Worm (Caenorhabditis elegans): ENCODE measurements around the gene mps-4.

The mps-4 gene

ce11 chrIII:8268296-8268695 is 3.3 kb downstream of the mps-4 start, which contains the start of the genes F09G8.7 and crn-7 (continued):
- peak in 1 of 2 experiments; percentile 55 for TF ChIP-seq lsy-2 (tag; optimal IDR thresholded peaks at IDR 0.05)

DNA sequence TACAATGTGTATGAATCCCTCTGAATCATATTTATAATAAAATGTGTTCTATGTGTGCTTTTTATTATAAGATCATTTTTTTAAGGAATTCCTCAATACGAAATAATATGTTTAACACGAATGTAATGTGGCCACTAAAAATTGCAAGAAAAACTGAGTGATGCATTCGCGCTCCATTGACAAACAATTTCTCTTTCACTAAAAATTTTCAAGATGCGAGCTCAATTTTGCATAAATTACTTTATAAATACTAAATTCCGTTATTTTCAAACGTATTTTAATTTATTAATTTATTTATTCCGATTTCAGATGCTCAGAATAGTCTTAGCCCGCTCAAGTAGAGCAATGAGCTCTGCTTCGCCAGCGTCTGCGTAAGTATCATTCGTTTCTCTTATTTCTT is 5.8 kb downstream of the mps-4 start, which contains the start of gene mrps-9:
Gene mrps-9 (plus strand): TSS at position 310 of the 400 bp plus-strand sequence.
- no peak for TF ChIP-seq fkh-10 (GFP tag; optimal IDR thresholded peaks at IDR 0.05)
- TF ChIP-seq egl-13 (tag; optimal IDR thresholded peaks at IDR 0.05): no peak
- TF ChIP-seq ceh-82 (tag; optimal IDR thresholded peaks at IDR 0.05): no peak
- no peak for TF ChIP-seq ztf-4 (tag; optimal IDR thresholded peaks at IDR 0.05)
- no peak for TF ChIP-seq nhr-90 (tag; optimal IDR thresholded peaks at IDR 0.05; ENCODE audit: poor library complexity)
- no peak for TF ChIP-seq nhr-84 (tag; optimal IDR thresholded peaks at IDR 0.05)
- TF ChIP-seq Y116A8C.19 (tag; optimal IDR thresholded peaks at IDR 0.05; ENCODE audit: borderline replicate concordance): no peak
- no peak for TF ChIP-seq tlp-1 (tag; optimal IDR thresholded peaks at IDR 0.05)
- peak; percentile 15 for TF ChIP-seq swsn-7 (tag; optimal IDR thresholded peaks at IDR 0.05)
- TF ChIP-seq dsc-1 (tag; optimal IDR thresholded peaks at IDR 0.05): no peak
- TF ChIP-seq jun-1 (tag; optimal IDR thresholded peaks at IDR 0.05): no peak
- no peak for TF ChIP-seq sup-37 (GFP tag; optimal IDR thresholded peaks at IDR 0.05)
- no peak for TF ChIP-seq irx-1 (tag; optimal IDR thresholded peaks at IDR 0.05)
- TF ChIP-seq lin-14 (GFP tag; optimal IDR thresholded peaks at IDR 0.05): peak; percentile 38
- no peak for TF ChIP-seq vab-15 (tag; optimal IDR thresholded peaks at IDR 0.05)
- TF ChIP-seq nhr-20 (tag; optimal IDR thresholded peaks at IDR 0.05): peak; percentile 0
- TF ChIP-seq pqm-1 (tag; optimal IDR thresholded peaks at IDR 0.05): no peak
- TF ChIP-seq nhr-76 (tag; optimal IDR thresholded peaks at IDR 0.05): no peak
- TF ChIP-seq hlh-4 (tag; optimal IDR thresholded peaks at IDR 0.05): no peak
- no peak for TF ChIP-seq egl-27 (tag; optimal IDR thresholded peaks at IDR 0.05)
- TF ChIP-seq nhr-28 (tag; optimal IDR thresholded peaks at IDR 0.05): no peak
- TF ChIP-seq C16A3.4 (tag; optimal IDR thresholded peaks at IDR 0.05): no peak
- TF ChIP-seq pax-3 (tag; optimal IDR thresholded peaks at IDR 0.05): no peak
- peak; percentile 78 for TF ChIP-seq blmp-1 (tag; optimal IDR thresholded peaks at IDR 0.05)
- no peak for TF ChIP-seq nhr-19 (GFP tag; conservative IDR thresholded peaks at IDR 0.05)
- TF ChIP-seq fos-1 (tag; optimal IDR thresholded peaks at IDR 0.05): no peak
- TF ChIP-seq ceh-63 (GFP tag; optimal IDR thresholded peaks at IDR 0.05): no peak
- TF ChIP-seq elt-2 (tag; optimal IDR thresholded peaks at IDR 0.05): no peak
- no peak for TF ChIP-seq ceh-8 (GFP tag; optimal IDR thresholded peaks at IDR 0.05)
- TF ChIP-seq mep-1 (tag; optimal IDR thresholded peaks at IDR 0.05): no peak
- no peak for TF ChIP-seq F16B12.6 (tag; optimal IDR thresholded peaks at IDR 0.05)
- TF ChIP-seq unc-62 (GFP tag; optimal IDR thresholded peaks at IDR 0.05): no peak
- no peak for TF ChIP-seq nhr-11 (tag; optimal IDR thresholded peaks at IDR 0.05)
- TF ChIP-seq ceh-90 (tag; optimal IDR thresholded peaks at IDR 0.05): no peak
- no peak for TF ChIP-seq sptf-1 (tag; optimal IDR thresholded peaks at IDR 0.05)
- TF ChIP-seq zip-4 (GFP tag; optimal IDR thresholded peaks at IDR 0.05): no peak
- TF ChIP-seq nhr-71 (tag; optimal IDR thresholded peaks at IDR 0.05): no peak
- no peak for TF ChIP-seq aly-2 (tag; optimal IDR thresholded peaks at IDR 0.05)
- no peak for TF ChIP-seq skn-1 (tag; optimal IDR thresholded peaks at IDR 0.05)
- TF ChIP-seq nhr-12 (tag; optimal IDR thresholded peaks at IDR 0.05): no peak
- TF ChIP-seq snu-23 (GFP tag; optimal IDR thresholded peaks at IDR 0.05): peak; percentile 30
- TF ChIP-seq mef-2 (tag; optimal IDR thresholded peaks at IDR 0.05): no peak
- TF ChIP-seq rnt-1 (tag; optimal IDR thresholded peaks at IDR 0.05): peak; percentile 26
- TF ChIP-seq mab-9 (GFP tag; IDR thresholded peaks at IDR 0.05): no peak
- no peak for TF ChIP-seq mdl-1 (tag; optimal IDR thresholded peaks at IDR 0.05)
- no peak for TF ChIP-seq ces-1 (GFP tag; optimal IDR thresholded peaks at IDR 0.05)
- TF ChIP-seq unc-86 (tag; optimal IDR thresholded peaks at IDR 0.05): no peak
- no peak for TF ChIP-seq nhr-77 (tag; optimal IDR thresholded peaks at IDR 0.05)
- no peak for TF ChIP-seq ama-1 (optimal IDR thresholded peaks at IDR 0.05)
- TF ChIP-seq efl-1 (optimal IDR thresholded peaks at IDR 0.05): peak; percentile 30 to 36
- peak; percentile 31 to 92 for TF ChIP-seq efl-1 (GFP tag; optimal IDR thresholded peaks at IDR 0.05 in 1 of 2)
- TF ChIP-seq xbp-1 (tag; optimal IDR thresholded peaks at IDR 0.05): peak; percentile 9
- TF ChIP-seq fkh-8 (tag; optimal IDR thresholded peaks at IDR 0.05): no peak

Measured in whole organism, L1 larva.